Fruit fly (Drosophila melanogaster) whole organism, embryonic: ENCODE results near the gene Usp10.
A peak's percentile ranks its signal among the peaks of the same experiment; 100 is the strongest.

ENCODE experiments used
- Ada2b ChIP-seq: fragments of 200-800 bp; sonication (Bioruptor generic); IDR thresholded peaks from 2 replicates; pipeline ENCODE4 v1.3.6; 2022; ENCODE audit warnings: missing biosample characterization, missing genetic modification characterization
- CG10366 ChIP-seq: fragments of 200-800 bp; sonication (Bioruptor generic); IDR thresholded peaks from 2 replicates; pipeline ENCODE4 v1.3.6; 2022; ENCODE audit warnings: missing biosample characterization, missing genetic modification characterization
- CG10462 ChIP-seq: fragments of 200-800 bp; sonication (Bioruptor generic); optimal IDR thresholded peaks from 2 replicates; lab custom pipeline; 2016; ENCODE audit warnings: missing biosample characterization, missing genetic modification characterization
- CG12942 ChIP-seq: fragments of 200-800 bp; sonication (Bioruptor generic); optimal IDR thresholded peaks from 3 replicates; lab custom pipeline; 2016; ENCODE audit warnings: missing biosample characterization, missing genetic modification characterization
- CG13424 ChIP-seq: fragments of 200-800 bp; sonication (Bioruptor generic); optimal IDR thresholded peaks from 2 replicates; lab custom pipeline; 2019; ENCODE audit warnings: missing biosample characterization, mild to moderate bottlenecking, missing genetic modification characterization, moderate library complexity
- CG13894 ChIP-seq: fragments of 200-800 bp; sonication (Bioruptor generic); optimal IDR thresholded peaks from 3 replicates; lab custom pipeline; 2018; ENCODE audit warnings: missing biosample characterization, mild to moderate bottlenecking, missing genetic modification characterization, moderate library complexity
- CG17829 ChIP-seq: fragments of 200-800 bp; optimal IDR thresholded peaks from 2 replicates; lab custom pipeline; 2019; ENCODE audit warnings: missing biosample characterization, mild to moderate bottlenecking, missing genetic modification characterization, moderate library complexity
- CG30020 ChIP-seq: fragments of 200-800 bp; optimal IDR thresholded peaks from 2 replicates; lab custom pipeline; 2019; ENCODE audit warnings: missing biosample characterization, mild to moderate bottlenecking, missing genetic modification characterization, moderate library complexity
- CG3281 ChIP-seq: fragments of 200-800 bp; sonication (Bioruptor generic); optimal IDR thresholded peaks from 3 replicates; lab custom pipeline; 2017; ENCODE audit warnings: missing biosample characterization, mild to moderate bottlenecking, missing genetic modification characterization
- CG34224 ChIP-seq: fragments of 200-800 bp; sonication (Bioruptor generic); IDR thresholded peaks from 3 replicates; pipeline ENCODE4 v1.3.6; 2022; ENCODE audit warnings: missing biosample characterization, missing genetic modification characterization; ENCODE audit not compliant: partially characterized antibody
- CG4730 ChIP-seq: fragments of 200-800 bp; sonication (Bioruptor generic); IDR thresholded peaks from 2 replicates; pipeline ENCODE4 v1.3.6; 2022; ENCODE audit warnings: missing biosample characterization, missing genetic modification characterization
- CG7745 ChIP-seq: fragments of 200-800 bp; sonication (Bioruptor generic); optimal IDR thresholded peaks from 2 replicates; lab custom pipeline; 2018; ENCODE audit warnings: missing biosample characterization, mild to moderate bottlenecking, missing genetic modification characterization, moderate library complexity
- CG8478 ChIP-seq: fragments of >200 bp; optimal IDR thresholded peaks from 2 replicates; lab custom pipeline; 2018
- CG8765 ChIP-seq: fragments of 200-800 bp; sonication (Bioruptor generic); IDR thresholded peaks from 2 replicates; pipeline ENCODE4 v1.3.6; 2022; ENCODE audit warnings: missing biosample characterization, missing genetic modification characterization
- CG9437 ChIP-seq: fragments of 200-800 bp; sonication (Bioruptor generic); optimal IDR thresholded peaks from 2 replicates; lab custom pipeline; 2018; ENCODE audit warnings: missing biosample characterization, mild to moderate bottlenecking, missing genetic modification characterization
- D19B ChIP-seq: fragments of 200-800 bp; sonication (Bioruptor generic); optimal IDR thresholded peaks from 2 replicates; lab custom pipeline; 2017; ENCODE audit warnings: missing biosample characterization, mild to moderate bottlenecking, missing genetic modification characterization
- Dll ChIP-seq: fragments of 200-800 bp; sonication (Bioruptor generic); IDR thresholded peaks from 4 replicates; pipeline ENCODE4 v1.3.6; 2022; ENCODE audit warnings: missing biosample characterization, missing genetic modification characterization; ENCODE audit not compliant: partially characterized antibody
- Fer1 ChIP-seq: fragments of 200-800 bp; sonication (Bioruptor generic); optimal IDR thresholded peaks from 2 replicates; lab custom pipeline; 2017; ENCODE audit warnings: missing biosample characterization, mild to moderate bottlenecking, missing genetic modification characterization
- GATAe ChIP-seq: fragments of 200-800 bp; sonication (Bioruptor generic); conservative IDR thresholded peaks from 2 replicates; pipeline ENCODE4 v1.3.6; 2022; ENCODE audit warnings: missing biosample characterization, missing genetic modification characterization
- Hand ChIP-seq: fragments of 200-800 bp; sonication (Bioruptor generic); optimal IDR thresholded peaks from 2 replicates; lab custom pipeline; 2017; ENCODE audit warnings: mild to moderate bottlenecking, missing biosample characterization, missing genetic modification reagents, missing genetic modification characterization
- HmgD ChIP-seq: fragments of 200-800 bp; sonication (Bioruptor generic); optimal IDR thresholded peaks from 3 replicates; lab custom pipeline; 2016; ENCODE audit warnings: missing biosample characterization, missing genetic modification characterization
- Mad ChIP-seq: fragments of 200-800 bp; sonication (Bioruptor generic); optimal IDR thresholded peaks from 2 replicates; lab custom pipeline; 2016; ENCODE audit warnings: missing biosample characterization, missing genetic modification characterization
- NfI ChIP-seq: fragments of 200-800 bp; sonication (Bioruptor generic); optimal IDR thresholded peaks from 3 replicates; lab custom pipeline; 2018; ENCODE audit warnings: missing biosample characterization, mild to moderate bottlenecking, missing genetic modification characterization, moderate library complexity
- PHDP ChIP-seq: fragments of 200-800 bp; sonication (Bioruptor generic); optimal IDR thresholded peaks from 3 replicates; lab custom pipeline; 2018; ENCODE audit warnings: missing biosample characterization, mild to moderate bottlenecking, missing genetic modification characterization, moderate library complexity
- Pdp1 ChIP-seq, 2 experiments: fragments of 200-800 bp; sonication (Bioruptor generic); optimal IDR thresholded peaks; 3 replicates each; lab custom pipeline; 2016; ENCODE audit warnings: missing biosample characterization in 2 of 2, missing genetic modification characterization in 2 of 2, mild to moderate bottlenecking in 1 of 2, moderate library complexity in 1 of 2
- Rx ChIP-seq: fragments of 200-800 bp; sonication (Bioruptor generic); IDR thresholded peaks from 2 replicates; pipeline ENCODE4 v1.3.6; 2022; ENCODE audit warnings: missing biosample characterization, missing genetic modification characterization
- Taf1 ChIP-seq: fragments of 200-800 bp; sonication (Bioruptor generic); IDR thresholded peaks from 2 replicates; pipeline ENCODE4 v1.3.6; 2022; ENCODE audit warnings: missing biosample characterization, missing genetic modification characterization
- YL-1 ChIP-seq: fragments of 200-800 bp; sonication (Bioruptor generic); optimal IDR thresholded peaks from 3 replicates; lab custom pipeline; 2017; ENCODE audit warnings: missing biosample characterization, mild to moderate bottlenecking, missing genetic modification characterization
- al ChIP-seq: fragments of 200-800 bp; sonication (Bioruptor generic); IDR thresholded peaks from 2 replicates; pipeline ENCODE4 v1.3.6; 2022; ENCODE audit warnings: missing biosample characterization, missing genetic modification characterization
- bbx ChIP-seq: fragments of 200-800 bp; sonication (Bioruptor generic); IDR thresholded peaks from 2 replicates; pipeline ENCODE4 v1.3.6; 2022; ENCODE audit warnings: missing biosample characterization, missing genetic modification characterization; ENCODE audit not compliant: partially characterized antibody
- cad ChIP-seq: fragments of >200 bp; optimal IDR thresholded peaks from 2 replicates; lab custom pipeline; 2017; ENCODE audit warnings: missing biosample characterization, missing genetic modification characterization
- chm ChIP-seq: fragments of 200-800 bp; sonication (Bioruptor generic); IDR thresholded peaks from 2 replicates; pipeline ENCODE4 v1.3.6; 2022; ENCODE audit warnings: missing biosample characterization, missing genetic modification characterization
- dmrt11E ChIP-seq: fragments of 200-800 bp; sonication (Bioruptor generic); optimal IDR thresholded peaks from 3 replicates; lab custom pipeline; 2018; ENCODE audit warnings: missing biosample characterization, mild to moderate bottlenecking, missing genetic modification characterization, moderate library complexity
- dmrt99B ChIP-seq: fragments of 200-800 bp; sonication (Bioruptor generic); optimal IDR thresholded peaks from 2 replicates; lab custom pipeline; 2018; ENCODE audit warnings: missing biosample characterization, mild to moderate bottlenecking, missing genetic modification characterization, moderate library complexity
- fd102C ChIP-seq: fragments of 200-800 bp; sonication (Bioruptor generic); optimal IDR thresholded peaks from 2 replicates; lab custom pipeline; 2018; ENCODE audit warnings: missing biosample characterization, mild to moderate bottlenecking, missing genetic modification characterization, moderate library complexity
- fd96Cb ChIP-seq: fragments of 200-800 bp; sonication (Bioruptor generic); optimal IDR thresholded peaks from 2 replicates; lab custom pipeline; 2018; ENCODE audit warnings: missing biosample characterization, mild to moderate bottlenecking, missing genetic modification characterization, moderate library complexity
- gfzf ChIP-seq: fragments of 200-800 bp; sonication (Bioruptor generic); optimal IDR thresholded peaks from 2 replicates; lab custom pipeline; 2016; ENCODE audit warnings: missing biosample characterization, mild to moderate bottlenecking, missing genetic modification characterization, moderate library complexity
- grn ChIP-seq: fragments of 200-800 bp; sonication (Bioruptor generic); optimal IDR thresholded peaks from 3 replicates; lab custom pipeline; 2017; ENCODE audit warnings: missing biosample characterization, missing genetic modification characterization
- gsb-n ChIP-seq: fragments of 200-800 bp; sonication (Bioruptor generic); optimal IDR thresholded peaks from 3 replicates; lab custom pipeline; 2018; ENCODE audit warnings: missing biosample characterization, mild to moderate bottlenecking, missing genetic modification characterization
- hkb ChIP-seq, 2 experiments: fragments of 200-800 bp in 1 of 2; fragments of >200 bp in 1 of 2; sonication (Bioruptor generic) in 1 of 2; IDR thresholded peaks in 1 of 2; optimal IDR thresholded peaks in 1 of 2; 2 replicates each; pipeline versions ENCODE4 v1.3.6 to Lab custom; 2017 to 2022; ENCODE audit warnings: missing biosample characterization in 1 of 2, missing genetic modification characterization in 1 of 2
- knrl ChIP-seq: fragments of 200-800 bp; sonication (Bioruptor generic); IDR thresholded peaks from 3 replicates; pipeline ENCODE4 v1.3.6; 2022; ENCODE audit warnings: missing biosample characterization, missing genetic modification characterization; ENCODE audit not compliant: partially characterized antibody
- mld ChIP-seq: fragments of 200-800 bp; sonication (Bioruptor generic); IDR thresholded peaks from 3 replicates; pipeline ENCODE4 v1.3.6; 2022; ENCODE audit warnings: missing biosample characterization, missing genetic modification characterization; ENCODE audit not compliant: partially characterized antibody
- nmo ChIP-seq: fragments of 200-800 bp; sonication (Bioruptor generic); optimal IDR thresholded peaks from 2 replicates; lab custom pipeline; 2018; ENCODE audit warnings: missing biosample characterization, mild to moderate bottlenecking, missing genetic modification characterization, moderate library complexity
- onecut ChIP-seq: fragments of 200-800 bp; sonication (Bioruptor generic); IDR thresholded peaks from 2 replicates; pipeline ENCODE4 v1.3.6; 2022; ENCODE audit warnings: missing biosample characterization, missing genetic modification characterization
- slbo ChIP-seq: fragments of 200-800 bp; sonication (Bioruptor generic); IDR thresholded peaks from 2 replicates; pipeline ENCODE4 v1.3.6; 2022; ENCODE audit warnings: missing biosample characterization, missing genetic modification characterization
- tna ChIP-seq: fragments of 200-800 bp; sonication (Bioruptor generic); IDR thresholded peaks from 2 replicates; pipeline ENCODE4 v1.3.6; 2022; ENCODE audit warnings: missing biosample characterization, missing genetic modification characterization; ENCODE audit not compliant: partially characterized antibody
- vnd ChIP-seq: fragments of 200-800 bp; sonication (Bioruptor generic); IDR thresholded peaks from 3 replicates; pipeline ENCODE4 v1.3.6; 2022; ENCODE audit warnings: missing biosample characterization, missing genetic modification characterization; ENCODE audit not compliant: partially characterized antibody
- zfh1 ChIP-seq: fragments of 200-800 bp; sonication (Bioruptor generic); IDR thresholded peaks from 3 replicates; pipeline ENCODE4 v1.3.6; 2022; ENCODE audit warnings: missing biosample characterization, missing genetic modification characterization

The Usp10 gene

dm6 chr3L:837552-838187 lies 34.0 kb upstream of the Usp10 start, which contains the start of the genes CG13901 and CG13887 (continued):
- TF ChIP-seq Fer1 (GFP tag; lab: Kevin White, UChicago) (peak; percentile 91), bbx (GFP tag; lab: Robert Waterston, UW) (0 out of 2 replicates have a peak, but pooled peaks have one; percentile 9), CG17829 (tag; lab: Kevin White, UChicago) (peak; percentile 96), slbo (GFP tag; lab: Robert Waterston, UW) (peak; percentile 93), CG13424 (peak; percentile 93), Pdp1 (GFP tag; optimal IDR thresholded peaks at IDR 0.05; lab: Kevin White, UChicago) (peak; percentile 84 to 95), CG10366 (GFP tag; lab: Robert Waterston, UW) (peak; percentile 88), CG7745 (tag; lab: Kevin White, UChicago) (no peak), hkb (optimal IDR thresholded peaks at IDR 0.05; lab: Kevin White, UChicago) (peak; percentile 88), hkb (GFP tag; IDR thresholded peaks at IDR 0.05; lab: Robert Waterston, UW) (peak; percentile 81), GATAe (GFP tag; lab: Robert Waterston, UW) (no peak), Hand (GFP tag; lab: Kevin White, UChicago) (peak; percentile 65), CG9437 (GFP tag; lab: Kevin White, UChicago) (peak; percentile 76), CG30020 (tag; lab: Kevin White, UChicago) (peak; percentile 82), Dll (peak; percentile 59; the same call in 2 of the 4 replicates), CG8478 (lab: Kevin White, UChicago) (no peak), CG34224 (GFP tag; lab: Robert Waterston, UW) (0 out of 3 replicates have a peak, but pooled peaks have one; percentile 18), Ada2b (GFP tag; lab: Robert Waterston, UW) (peak; percentile 86), NfI (GFP tag; lab: Kevin White, UChicago) (peak; percentile 90), fd102C (GFP tag; lab: Kevin White, UChicago) (peak; percentile 35), Mad (GFP tag; lab: Kevin White, UChicago) (peak; percentile 77), mld (GFP tag; lab: Robert Waterston, UW) (no peak), cad (GFP tag; lab: Kevin White, UChicago) (no peak), CG4730 (GFP tag; lab: Robert Waterston, UW) (peak; percentile 71), gfzf (GFP tag; lab: Kevin White, UChicago) (peak; percentile 40), PHDP (tag; lab: Kevin White, UChicago) (peak; percentile 91), Taf1 (GFP tag; lab: Robert Waterston, UW) (peak; percentile 83), tna (GFP tag; lab: Robert Waterston, UW) (no peak), D19B (GFP tag; lab: Kevin White, UChicago) (peak; percentile 74), CG3281 (GFP tag; lab: Kevin White, UChicago) (peak; percentile 91), CG12942 (GFP tag; lab: Kevin White, UChicago) (peak; percentile 90), al (GFP tag; lab: Robert Waterston, UW) (peak; percentile 83), zfh1 (peak; percentile 88), Rx (GFP tag; lab: Robert Waterston, UW) (peak; percentile 71; the same call in 1 of the 2 replicates), fd96Cb (tag; lab: Kevin White, UChicago) (peak; percentile 84), knrl (GFP tag; lab: Robert Waterston, UW) (0 out of 3 replicates have a peak, but pooled peaks have one; percentile 54), CG8765 (GFP tag; lab: Robert Waterston, UW) (peak; percentile 54), nmo (peak; percentile 94), dmrt11E (tag; lab: Kevin White, UChicago) (peak; percentile 86), chm (GFP tag; lab: Robert Waterston, UW) (peak; percentile 84), gsb-n (tag; lab: Kevin White, UChicago) (peak; percentile 76), CG13894 (tag; lab: Kevin White, UChicago) (peak; percentile 91), grn (GFP tag; lab: Kevin White, UChicago) (no peak), onecut (peak; percentile 76), CG10462 (GFP tag; lab: Kevin White, UChicago) (peak; percentile 86), dmrt99B (peak; percentile 84), YL-1 (peak; percentile 97), vnd (GFP tag; lab: Robert Waterston, UW) (0 out of 3 replicates have a peak, but pooled peaks have one; percentile 32), HmgD (GFP tag; lab: Kevin White, UChicago) (peak; percentile 89)
